Worm (Caenorhabditis elegans) whole organism, young adult: ENCODE data around the gene tag-65.

Experiments
- B0336.3 ChIP-seq: fragments of 200-800 bp; sonication (Bioruptor generic); IDR thresholded peaks from 2 replicates; pipeline ENCODE4 v1.3.6; 2022; ENCODE audit warnings: missing genetic modification characterization, missing compliant biosample characterization
- nhr-120 ChIP-seq: fragments of 200-800 bp; sonication (Bioruptor generic); IDR thresholded peaks from 2 replicates; pipeline ENCODE4 v1.3.6; 2022; ENCODE audit warnings: missing genetic modification characterization, missing compliant biosample characterization
- sea-2 ChIP-seq: fragments of 200-800 bp; sonication (Bioruptor generic); IDR thresholded peaks from 2 replicates; pipeline ENCODE4 v1.3.6; 2022; ENCODE audit warnings: missing genetic modification characterization, missing compliant biosample characterization
- tbx-9 ChIP-seq: sonication (generic microtip); optimal IDR thresholded peaks from 2 replicates; lab custom pipeline; 2016; ENCODE audit warnings: borderline replicate concordance, missing genetic modification characterization, inconsistent platforms, missing compliant biosample characterization
- unc-130 ChIP-seq: sonication (generic microtip); optimal IDR thresholded peaks from 2 replicates; lab custom pipeline; 2016; ENCODE audit warnings: missing genetic modification reagents, missing genetic modification characterization, missing compliant biosample characterization
- unc-62 ChIP-seq: fragments of 150-350 bp; optimal IDR thresholded peaks from 2 replicates; lab custom pipeline; 2014; ENCODE audit warnings: missing biosample characterization, missing genetic modification reagents, missing genetic modification characterization

DNA sequence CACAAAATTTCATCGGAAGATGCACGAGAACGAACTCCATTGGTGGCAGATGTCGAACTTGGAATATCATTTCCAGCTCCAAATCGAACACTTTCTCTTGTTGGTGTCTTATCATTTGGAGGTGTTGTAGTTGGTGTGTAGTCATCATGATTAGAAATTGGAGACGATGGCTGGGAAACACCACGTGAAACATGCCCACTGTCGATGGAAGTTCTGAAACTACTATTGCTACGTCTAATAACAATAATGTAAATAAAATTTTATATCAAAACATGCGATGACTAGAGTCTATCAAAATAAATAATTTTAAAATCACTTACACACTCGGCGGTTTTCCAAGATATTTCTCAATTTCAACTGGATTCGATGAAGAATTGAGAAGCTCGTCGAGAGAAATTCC lies 26.1 kb downstream of the tag-65 start:
- TF ChIP-seq nhr-120 (GFP tag; lab: Robert Waterston, UW) (no peak), tbx-9 (tag; lab: Kevin White, UChicago) (no peak), unc-130 (GFP tag; lab: Kevin White, UChicago) (no peak), unc-62 (GFP tag; lab: Kevin White, UChicago) (no peak), B0336.3 (GFP tag; lab: Robert Waterston, UW) (no peak), sea-2 (GFP tag; lab: Robert Waterston, UW) (no peak)
